Fruit fly (Drosophila melanogaster) whole organism, embryonic: ENCODE results near the gene ct.

Experiments used
- Asciz ChIP-seq: fragments of 200-800 bp; sonication (Bioruptor generic); optimal IDR thresholded peaks from 2 replicates; lab custom pipeline; 2017; ENCODE audit warnings: missing biosample characterization, mild to moderate bottlenecking, missing genetic modification characterization, missing genetic modification reagents
- Atf6 ChIP-seq: fragments of 200-800 bp; sonication (Bioruptor generic); IDR thresholded peaks from 2 replicates; pipeline ENCODE4 v1.3.6; 2022; ENCODE audit warnings: missing biosample characterization, missing genetic modification characterization
- B-H2 ChIP-seq: fragments of 200-800 bp; sonication (Bioruptor generic); optimal IDR thresholded peaks from 2 replicates; lab custom pipeline; 2018; ENCODE audit warnings: missing biosample characterization, mild to moderate bottlenecking, missing genetic modification characterization
- CG10462 ChIP-seq: fragments of 200-800 bp; sonication (Bioruptor generic); optimal IDR thresholded peaks from 2 replicates; lab custom pipeline; 2016; ENCODE audit warnings: missing biosample characterization, missing genetic modification characterization
- CG11247 ChIP-seq: fragments of 200-800 bp; sonication (Bioruptor generic); IDR thresholded peaks from 2 replicates; pipeline ENCODE4 v1.3.6; 2022; ENCODE audit warnings: missing biosample characterization, missing genetic modification characterization
- CG11695 ChIP-seq: fragments of 200-800 bp; sonication (Bioruptor generic); IDR thresholded peaks from 3 replicates; pipeline ENCODE4 v1.3.6; 2022; ENCODE audit warnings: missing biosample characterization, missing genetic modification characterization
- CG12155 ChIP-seq: fragments of 200-800 bp; sonication (Bioruptor generic); optimal IDR thresholded peaks from 3 replicates; lab custom pipeline; 2016; ENCODE audit warnings: missing biosample characterization, missing genetic modification characterization
- CG17328 ChIP-seq: fragments of 200-800 bp; sonication (Bioruptor generic); IDR thresholded peaks from 2 replicates; pipeline ENCODE4 v1.3.6; 2022; ENCODE audit warnings: missing biosample characterization, missing genetic modification characterization
- CG17612 ChIP-seq: fragments of 200-800 bp; sonication (Bioruptor generic); IDR thresholded peaks from 2 replicates; pipeline ENCODE4 v1.3.6; 2022; ENCODE audit warnings: missing biosample characterization, missing genetic modification characterization
- CG30431 ChIP-seq: fragments of 200-800 bp; sonication (Bioruptor generic); optimal IDR thresholded peaks from 2 replicates; lab custom pipeline; 2017; ENCODE audit warnings: missing biosample characterization, missing genetic modification characterization
- CG32532 ChIP-seq: fragments of 200-800 bp; sonication (Bioruptor generic); IDR thresholded peaks from 2 replicates; pipeline ENCODE4 v1.3.6; 2022; ENCODE audit warnings: missing biosample characterization, missing genetic modification characterization
- CG32772 ChIP-seq: fragments of 200-800 bp; sonication (Bioruptor generic); IDR thresholded peaks from 2 replicates; pipeline ENCODE4 v1.3.6; 2022; ENCODE audit warnings: missing biosample characterization, missing genetic modification characterization
- CG33557 ChIP-seq: fragments of 200-800 bp; sonication (Bioruptor generic); optimal IDR thresholded peaks from 2 replicates; lab custom pipeline; 2019; ENCODE audit warnings: missing biosample characterization, mild to moderate bottlenecking, missing genetic modification characterization, moderate library complexity
- CG8765 ChIP-seq: fragments of 200-800 bp; sonication (Bioruptor generic); IDR thresholded peaks from 2 replicates; pipeline ENCODE4 v1.3.6; 2022; ENCODE audit warnings: missing biosample characterization, missing genetic modification characterization
- CG8924 ChIP-seq: fragments of 200-800 bp; optimal IDR thresholded peaks from 3 replicates; lab custom pipeline; 2019; ENCODE audit warnings: missing biosample characterization, mild to moderate bottlenecking, missing genetic modification characterization, moderate library complexity
- CG9932 ChIP-seq: fragments of 200-800 bp; sonication (Bioruptor generic); IDR thresholded peaks from 2 replicates; pipeline ENCODE4 v1.3.6; 2022; ENCODE audit warnings: missing biosample characterization, missing genetic modification characterization
- D ChIP-seq, 2 experiments: fragments of 200-800 bp in 1 of 2; fragments of >200 bp in 1 of 2; sonication (Bioruptor generic) in 1 of 2; optimal IDR thresholded peaks; 2 replicates in 1 of 2; 3 replicates in 1 of 2; lab custom pipeline; 2017; ENCODE audit warnings: mild to moderate bottlenecking in 1 of 2, missing biosample characterization in 1 of 2, missing genetic modification characterization in 1 of 2, missing genetic modification reagents in 1 of 2
- D19A ChIP-seq: fragments of 200-800 bp; optimal IDR thresholded peaks from 3 replicates; lab custom pipeline; 2019; ENCODE audit warnings: missing biosample characterization, mild to moderate bottlenecking, missing genetic modification characterization, moderate library complexity
- Doc2 ChIP-seq: fragments of 200-800 bp; sonication (Bioruptor generic); IDR thresholded peaks from 2 replicates; pipeline ENCODE4 v1.3.6; 2022; ENCODE audit warnings: missing biosample characterization, missing genetic modification characterization
- Eip74EF ChIP-seq, 2 experiments: fragments of 200-800 bp in 1 of 2; fragments of >200 bp in 1 of 2; sonication (Bioruptor generic) in 1 of 2; optimal IDR thresholded peaks; 2 replicates each; lab custom pipeline; 2017 to 2019; ENCODE audit warnings: missing biosample characterization in 2 of 2, missing genetic modification characterization in 2 of 2, mild to moderate bottlenecking in 1 of 2, moderate library complexity in 1 of 2
- Fer3 ChIP-seq: fragments of 200-800 bp; sonication (Bioruptor generic); optimal IDR thresholded peaks from 2 replicates; lab custom pipeline; 2018; ENCODE audit warnings: missing biosample characterization, mild to moderate bottlenecking, missing genetic modification characterization, moderate library complexity
- Hr3 ChIP-seq: fragments of 200-800 bp; sonication (Bioruptor generic); optimal IDR thresholded peaks from 3 replicates; lab custom pipeline; 2016; ENCODE audit warnings: missing biosample characterization, missing genetic modification characterization
- Kr ChIP-seq: fragments of 200-800 bp; sonication (Bioruptor generic); optimal IDR thresholded peaks from 2 replicates; lab custom pipeline; 2017; ENCODE audit warnings: missing biosample characterization, mild to moderate bottlenecking, missing genetic modification characterization
- Mad ChIP-seq: fragments of 200-800 bp; sonication (Bioruptor generic); optimal IDR thresholded peaks from 2 replicates; lab custom pipeline; 2016; ENCODE audit warnings: missing biosample characterization, missing genetic modification characterization
- Meics ChIP-seq: fragments of 200-800 bp; sonication (Bioruptor generic); optimal IDR thresholded peaks from 2 replicates; lab custom pipeline; 2017; ENCODE audit warnings: missing biosample characterization, mild to moderate bottlenecking, missing genetic modification characterization
- PHDP ChIP-seq: fragments of 200-800 bp; sonication (Bioruptor generic); optimal IDR thresholded peaks from 3 replicates; lab custom pipeline; 2018; ENCODE audit warnings: missing biosample characterization, mild to moderate bottlenecking, missing genetic modification characterization, moderate library complexity
- Ptx1 ChIP-seq: fragments of 200-800 bp; sonication (Bioruptor generic); IDR thresholded peaks from 2 replicates; pipeline ENCODE4 v1.3.6; 2022; ENCODE audit warnings: missing biosample characterization, missing genetic modification characterization
- Sox100B ChIP-seq: fragments of 200-800 bp; sonication (Bioruptor generic); optimal IDR thresholded peaks from 3 replicates; lab custom pipeline; 2018; ENCODE audit warnings: missing biosample characterization, mild to moderate bottlenecking, missing genetic modification characterization
- Xbp1 ChIP-seq: fragments of 200-800 bp; sonication (Bioruptor generic); optimal IDR thresholded peaks from 3 replicates; lab custom pipeline; 2016; ENCODE audit warnings: missing biosample characterization, mild to moderate bottlenecking, missing genetic modification characterization
- ac ChIP-seq: fragments of 200-800 bp; sonication (Bioruptor generic); optimal IDR thresholded peaks from 3 replicates; lab custom pipeline; 2017; ENCODE audit warnings: missing biosample characterization, mild to moderate bottlenecking, missing genetic modification characterization
- amos ChIP-seq: fragments of 200-800 bp; sonication (Bioruptor generic); IDR thresholded peaks from 2 replicates; pipeline ENCODE4 v1.3.6; 2022; ENCODE audit warnings: missing biosample characterization, missing genetic modification characterization; ENCODE audit not compliant: partially characterized antibody
- ara ChIP-seq: fragments of 200-800 bp; sonication (Bioruptor generic); IDR thresholded peaks from 2 replicates; pipeline ENCODE4 v1.3.6; 2022; ENCODE audit warnings: missing biosample characterization, missing genetic modification characterization
- chif ChIP-seq, 2 experiments: fragments of 200-800 bp; sonication (Bioruptor generic); optimal IDR thresholded peaks; 3 replicates each; lab custom pipeline; 2016; ENCODE audit warnings: missing biosample characterization in 2 of 2, missing genetic modification characterization in 2 of 2
- chinmo ChIP-seq: fragments of 200-800 bp; sonication (Bioruptor generic); IDR thresholded peaks from 4 replicates; pipeline ENCODE4 v1.3.6; 2022; ENCODE audit warnings: missing biosample characterization, missing genetic modification characterization; ENCODE audit not compliant: partially characterized antibody
- dm ChIP-seq: fragments of 200-800 bp; sonication (Bioruptor generic); optimal IDR thresholded peaks from 3 replicates; lab custom pipeline; 2016; ENCODE audit warnings: missing biosample characterization, missing genetic modification characterization
- eyg ChIP-seq: fragments of 200-800 bp; sonication (Bioruptor generic); optimal IDR thresholded peaks from 3 replicates; lab custom pipeline; 2016; ENCODE audit warnings: missing biosample characterization, missing genetic modification characterization
- fd102C ChIP-seq: fragments of 200-800 bp; sonication (Bioruptor generic); optimal IDR thresholded peaks from 2 replicates; lab custom pipeline; 2018; ENCODE audit warnings: missing biosample characterization, mild to moderate bottlenecking, missing genetic modification characterization, moderate library complexity
- grau ChIP-seq: fragments of 200-800 bp; optimal IDR thresholded peaks from 3 replicates; lab custom pipeline; 2019; ENCODE audit warnings: missing biosample characterization, mild to moderate bottlenecking, missing genetic modification characterization, moderate library complexity
- hth ChIP-seq: fragments of >200 bp; optimal IDR thresholded peaks from 2 replicates; lab custom pipeline; 2017; ENCODE audit warnings: inconsistent platforms
- lov ChIP-seq, 2 experiments: fragments of 200-800 bp in 1 of 2; fragments of >200 bp in 1 of 2; sonication (Bioruptor generic) in 1 of 2; IDR thresholded peaks in 1 of 2; optimal IDR thresholded peaks in 1 of 2; 2 replicates in 1 of 2; 3 replicates in 1 of 2; pipeline versions ENCODE4 v1.3.6 to Lab custom; 2017 to 2022; ENCODE audit warnings: missing biosample characterization in 1 of 2, missing genetic modification characterization in 1 of 2
- onecut ChIP-seq: fragments of 200-800 bp; sonication (Bioruptor generic); IDR thresholded peaks from 2 replicates; pipeline ENCODE4 v1.3.6; 2022; ENCODE audit warnings: missing biosample characterization, missing genetic modification characterization
- peb ChIP-seq: fragments of 200-800 bp; sonication (Bioruptor generic); IDR thresholded peaks from 2 replicates; pipeline ENCODE4 v1.3.6; 2022; ENCODE audit warnings: missing biosample characterization, missing genetic modification characterization
- phol ChIP-seq: fragments of 200-800 bp; sonication (Bioruptor generic); optimal IDR thresholded peaks from 3 replicates; lab custom pipeline; 2018; ENCODE audit warnings: missing biosample characterization, mild to moderate bottlenecking, missing genetic modification characterization, moderate library complexity
- sens-2 ChIP-seq: fragments of 200-800 bp; sonication (Bioruptor generic); IDR thresholded peaks from 2 replicates; pipeline ENCODE4 v1.3.6; 2022; ENCODE audit warnings: missing biosample characterization, missing genetic modification characterization
- sim ChIP-seq: fragments of 200-800 bp; sonication (Bioruptor generic); IDR thresholded peaks from 2 replicates; pipeline ENCODE4 v1.3.6; 2022; ENCODE audit warnings: missing biosample characterization, missing genetic modification characterization
- ssp ChIP-seq: fragments of 200-800 bp; sonication (Bioruptor generic); IDR thresholded peaks from 2 replicates; pipeline ENCODE4 v1.3.6; 2022; ENCODE audit warnings: missing biosample characterization, missing genetic modification characterization
- tio ChIP-seq: fragments of 200-800 bp; sonication (Bioruptor generic); optimal IDR thresholded peaks from 2 replicates; lab custom pipeline; 2017; ENCODE audit warnings: missing biosample characterization, missing genetic modification characterization, inconsistent platforms
- wor ChIP-seq: fragments of 200-800 bp; sonication (Bioruptor generic); IDR thresholded peaks from 2 replicates; pipeline ENCODE4 v1.3.6; 2022; ENCODE audit warnings: missing biosample characterization, missing genetic modification characterization
- yki ChIP-seq: fragments of >200 bp; optimal IDR thresholded peaks from 3 replicates; lab custom pipeline; 2018
- zfh1 ChIP-seq: fragments of 200-800 bp; sonication (Bioruptor generic); IDR thresholded peaks from 3 replicates; pipeline ENCODE4 v1.3.6; 2022; ENCODE audit warnings: missing biosample characterization, missing genetic modification characterization

Gene ct

DNA sequence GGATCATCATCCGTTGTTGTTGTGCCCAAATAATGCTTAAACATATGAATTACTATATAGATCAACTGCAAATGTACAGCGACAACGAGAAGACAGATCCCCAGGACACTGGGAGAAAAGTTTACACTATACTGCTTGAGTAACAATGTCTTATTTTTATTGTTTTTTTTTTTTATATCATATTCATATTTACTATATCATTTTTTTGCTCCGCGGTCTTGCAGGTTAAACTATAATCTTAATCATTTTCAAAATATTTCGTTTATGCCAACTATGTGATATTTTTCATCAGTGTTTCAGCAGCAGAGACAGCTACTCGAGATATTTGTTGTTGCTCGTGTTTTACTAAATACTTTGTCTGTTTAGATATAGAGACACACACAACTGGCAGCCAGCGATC lies 8.7 kb downstream of the ct start (continued):
- peak in 1 of 2 experiments; percentile 41 for TF ChIP-seq Eip74EF (GFP tag; optimal IDR thresholded peaks at IDR 0.05; lab: Kevin White, UChicago)
- peak; percentile 66 for TF ChIP-seq CG32772 (GFP tag; lab: Robert Waterston, UW)
- TF ChIP-seq sim = 0 out of 2 replicates have a peak, but pooled peaks have one; percentile 28
- no peak for TF ChIP-seq chinmo (GFP tag; lab: Robert Waterston, UW)
- TF ChIP-seq phol = peak; percentile 73
- TF ChIP-seq tio = peak; percentile 30
- peak; percentile 68 for TF ChIP-seq Ptx1 (GFP tag; lab: Robert Waterston, UW)
- no peak for TF ChIP-seq hth (lab: Kevin White, UChicago)
- TF ChIP-seq Sox100B (GFP tag; lab: Kevin White, UChicago) = peak; percentile 59
- TF ChIP-seq ssp (GFP tag; lab: Robert Waterston, UW) = no peak
- no peak for TF ChIP-seq CG11247 (GFP tag; lab: Robert Waterston, UW)
- no peak for TF ChIP-seq ac (GFP tag; lab: Kevin White, UChicago)
- peak; percentile 56 for TF ChIP-seq Asciz (GFP tag; lab: Kevin White, UChicago)
- peak; percentile 37; the same call in 1 of the 2 replicates for TF ChIP-seq CG9932
- TF ChIP-seq B-H2 = no peak
- peak; percentile 47 for TF ChIP-seq Fer3
- TF ChIP-seq Hr3 = peak; percentile 49
- peak in 1 of 2 experiments; percentile 20 for TF ChIP-seq chif (GFP tag; optimal IDR thresholded peaks at IDR 0.05; lab: Kevin White, UChicago)
- TF ChIP-seq grau (tag; lab: Kevin White, UChicago) = peak; percentile 46
- TF ChIP-seq CG10462 = peak; percentile 13
- TF ChIP-seq CG33557 (GFP tag; lab: Kevin White, UChicago) = peak; percentile 55
- 0 out of 3 replicates have a peak, but pooled peaks have one; percentile 46 for TF ChIP-seq CG11695 (GFP tag; lab: Robert Waterston, UW)
- TF ChIP-seq wor (GFP tag; lab: Robert Waterston, UW) = 0 out of 2 replicates have a peak, but pooled peaks have one; percentile 50
- peak; percentile 1 for TF ChIP-seq Mad (GFP tag; lab: Kevin White, UChicago)
- peak; percentile 60 for TF ChIP-seq CG32532
- TF ChIP-seq D (optimal IDR thresholded peaks at IDR 0.05; lab: Kevin White, UChicago) = no peak
- TF ChIP-seq D (GFP tag; optimal IDR thresholded peaks at IDR 0.05; lab: Kevin White, UChicago) = peak; percentile 59
- no peak for TF ChIP-seq fd102C (GFP tag; lab: Kevin White, UChicago)
- TF ChIP-seq Kr (GFP tag; lab: Kevin White, UChicago) = no peak
- TF ChIP-seq peb = peak; percentile 32; the same call in 1 of the 2 replicates
- peak; percentile 47 for TF ChIP-seq CG8924 (tag; lab: Kevin White, UChicago)
- TF ChIP-seq yki (lab: Kevin White, UChicago) = no peak
- peak; percentile 26 for TF ChIP-seq D19A (tag; lab: Kevin White, UChicago)
- TF ChIP-seq CG12155 (GFP tag; lab: Kevin White, UChicago) = peak; percentile 23
- TF ChIP-seq Meics (GFP tag; lab: Kevin White, UChicago) = peak; percentile 11
- no peak for TF ChIP-seq Doc2
- TF ChIP-seq sens-2 = peak; percentile 47; the same call in 1 of the 2 replicates
- no peak for TF ChIP-seq amos
- TF ChIP-seq PHDP (tag; lab: Kevin White, UChicago) = peak; percentile 61
- peak; percentile 42; the same call in 1 of the 2 replicates for TF ChIP-seq onecut (GFP tag; lab: Robert Waterston, UW)
- TF ChIP-seq CG17328 (GFP tag; lab: Robert Waterston, UW) = peak; percentile 76
- peak; percentile 80 for TF ChIP-seq zfh1 (GFP tag; lab: Robert Waterston, UW)
- no peak for TF ChIP-seq lov (optimal IDR thresholded peaks at IDR 0.05; lab: Kevin White, UChicago)
- TF ChIP-seq lov (GFP tag; IDR thresholded peaks at IDR 0.05; lab: Robert Waterston, UW) = 0 out of 3 replicates have a peak, but pooled peaks have one; percentile 54
- TF ChIP-seq Atf6 = peak; percentile 49; the same call in 1 of the 2 replicates
- TF ChIP-seq dm (GFP tag; lab: Kevin White, UChicago) = no peak
- peak; percentile 70 for TF ChIP-seq Xbp1
- peak; percentile 71 for TF ChIP-seq ara
- no peak for TF ChIP-seq CG8765
- TF ChIP-seq CG17612 = no peak
- no peak for TF ChIP-seq eyg (GFP tag; lab: Kevin White, UChicago)
- peak; percentile 21 for TF ChIP-seq CG30431
